Fruit fly (Drosophila melanogaster) whole organism, embryonic: ENCODE data around the gene Schip1.

Experiments used
- Abd-B ChIP-seq: fragments of 200-800 bp; sonication (Bioruptor generic); optimal IDR thresholded peaks from 2 replicates; lab custom pipeline; 2018; ENCODE audit warnings: missing biosample characterization, mild to moderate bottlenecking, missing genetic modification characterization, moderate library complexity
- CG10147 ChIP-seq: fragments of 200-800 bp; sonication (Bioruptor generic); optimal IDR thresholded peaks from 2 replicates; lab custom pipeline; 2019; ENCODE audit warnings: missing biosample characterization, mild to moderate bottlenecking, missing genetic modification characterization, moderate library complexity
- CG1024 ChIP-seq: fragments of 200-800 bp; sonication (Bioruptor generic); IDR thresholded peaks from 2 replicates; pipeline ENCODE4 v1.3.6; 2022; ENCODE audit warnings: missing biosample characterization, missing genetic modification characterization
- CG10462 ChIP-seq: fragments of 200-800 bp; sonication (Bioruptor generic); optimal IDR thresholded peaks from 2 replicates; lab custom pipeline; 2016; ENCODE audit warnings: missing biosample characterization, missing genetic modification characterization
- CG12104 ChIP-seq: fragments of 200-800 bp; sonication (Bioruptor generic); optimal IDR thresholded peaks from 3 replicates; lab custom pipeline; 2016; ENCODE audit warnings: missing biosample characterization, missing genetic modification characterization
- CG14667 ChIP-seq: fragments of 200-800 bp; sonication (Bioruptor generic); IDR thresholded peaks from 2 replicates; pipeline ENCODE4 v1.3.6; 2022; ENCODE audit warnings: missing biosample characterization, missing genetic modification characterization
- CG14710 ChIP-seq: fragments of 200-800 bp; sonication (Bioruptor generic); optimal IDR thresholded peaks from 3 replicates; lab custom pipeline; 2019; ENCODE audit warnings: missing biosample characterization, mild to moderate bottlenecking, missing genetic modification characterization, moderate library complexity
- CG17328 ChIP-seq: fragments of 200-800 bp; sonication (Bioruptor generic); IDR thresholded peaks from 2 replicates; pipeline ENCODE4 v1.3.6; 2022; ENCODE audit warnings: missing biosample characterization, missing genetic modification characterization
- CG17359 ChIP-seq: fragments of 200-800 bp; sonication (Bioruptor generic); optimal IDR thresholded peaks from 3 replicates; lab custom pipeline; 2018; ENCODE audit warnings: missing biosample characterization, mild to moderate bottlenecking, missing genetic modification characterization, moderate library complexity
- CG17385 ChIP-seq: fragments of 200-800 bp; sonication (Bioruptor generic); optimal IDR thresholded peaks from 3 replicates; lab custom pipeline; 2018; ENCODE audit warnings: missing biosample characterization, mild to moderate bottlenecking, missing genetic modification characterization
- CG18619 ChIP-seq: fragments of 200-800 bp; sonication (Bioruptor generic); optimal IDR thresholded peaks from 3 replicates; lab custom pipeline; 2017; ENCODE audit warnings: missing biosample characterization, mild to moderate bottlenecking, missing genetic modification characterization
- CG2712 ChIP-seq: fragments of 200-800 bp; optimal IDR thresholded peaks from 3 replicates; lab custom pipeline; 2019; ENCODE audit warnings: missing biosample characterization, mild to moderate bottlenecking, missing genetic modification characterization, moderate library complexity
- CG31365 ChIP-seq: fragments of 200-800 bp; sonication (Bioruptor generic); optimal IDR thresholded peaks from 2 replicates; lab custom pipeline; 2018; ENCODE audit warnings: missing biosample characterization, mild to moderate bottlenecking, missing genetic modification characterization
- CG32772 ChIP-seq: fragments of 200-800 bp; sonication (Bioruptor generic); IDR thresholded peaks from 2 replicates; pipeline ENCODE4 v1.3.6; 2022; ENCODE audit warnings: missing biosample characterization, missing genetic modification characterization
- CG4730 ChIP-seq: fragments of 200-800 bp; sonication (Bioruptor generic); IDR thresholded peaks from 2 replicates; pipeline ENCODE4 v1.3.6; 2022; ENCODE audit warnings: missing biosample characterization, missing genetic modification characterization
- CG6813 ChIP-seq: fragments of 200-800 bp; sonication (Bioruptor generic); optimal IDR thresholded peaks from 2 replicates; lab custom pipeline; 2017; ENCODE audit warnings: missing biosample characterization, missing genetic modification characterization, mild to moderate bottlenecking, moderate library complexity, missing genetic modification reagents
- CG7786 ChIP-seq: fragments of 200-800 bp; sonication (Bioruptor generic); optimal IDR thresholded peaks from 2 replicates; lab custom pipeline; 2016; ENCODE audit warnings: missing biosample characterization, missing genetic modification characterization
- CG8089 ChIP-seq: fragments of 200-800 bp; sonication (Bioruptor generic); optimal IDR thresholded peaks from 3 replicates; lab custom pipeline; 2016; ENCODE audit warnings: missing biosample characterization, missing genetic modification characterization
- CG8924 ChIP-seq: fragments of 200-800 bp; optimal IDR thresholded peaks from 3 replicates; lab custom pipeline; 2019; ENCODE audit warnings: missing biosample characterization, mild to moderate bottlenecking, missing genetic modification characterization, moderate library complexity
- D ChIP-seq, 2 experiments: fragments of 200-800 bp in 1 of 2; fragments of >200 bp in 1 of 2; sonication (Bioruptor generic) in 1 of 2; optimal IDR thresholded peaks; 2 replicates in 1 of 2; 3 replicates in 1 of 2; lab custom pipeline; 2017; ENCODE audit warnings: mild to moderate bottlenecking in 1 of 2, missing biosample characterization in 1 of 2, missing genetic modification characterization in 1 of 2, missing genetic modification reagents in 1 of 2
- D19A ChIP-seq: fragments of 200-800 bp; optimal IDR thresholded peaks from 3 replicates; lab custom pipeline; 2019; ENCODE audit warnings: missing biosample characterization, mild to moderate bottlenecking, missing genetic modification characterization, moderate library complexity
- HLH3B ChIP-seq: fragments of 200-800 bp; sonication (Bioruptor generic); IDR thresholded peaks from 2 replicates; pipeline ENCODE4 v1.3.6; 2022; ENCODE audit warnings: missing biosample characterization, missing genetic modification characterization
- Hey ChIP-seq: fragments of 200-800 bp; sonication (Bioruptor generic); optimal IDR thresholded peaks from 3 replicates; lab custom pipeline; 2018; ENCODE audit warnings: missing biosample characterization, mild to moderate bottlenecking, missing genetic modification characterization
- Hr3 ChIP-seq: fragments of 200-800 bp; sonication (Bioruptor generic); optimal IDR thresholded peaks from 3 replicates; lab custom pipeline; 2016; ENCODE audit warnings: missing biosample characterization, missing genetic modification characterization
- Hsf ChIP-seq: fragments of 200-800 bp; sonication (Bioruptor generic); optimal IDR thresholded peaks from 3 replicates; lab custom pipeline; 2016; ENCODE audit warnings: missing biosample characterization, missing genetic modification characterization
- Optix ChIP-seq: fragments of 200-800 bp; sonication (Bioruptor generic); IDR thresholded peaks from 3 replicates; pipeline ENCODE4 v1.3.6; 2022; ENCODE audit warnings: missing biosample characterization, missing genetic modification characterization
- PHDP ChIP-seq: fragments of 200-800 bp; sonication (Bioruptor generic); optimal IDR thresholded peaks from 3 replicates; lab custom pipeline; 2018; ENCODE audit warnings: missing biosample characterization, mild to moderate bottlenecking, missing genetic modification characterization, moderate library complexity
- ac ChIP-seq: fragments of 200-800 bp; sonication (Bioruptor generic); optimal IDR thresholded peaks from 3 replicates; lab custom pipeline; 2017; ENCODE audit warnings: missing biosample characterization, mild to moderate bottlenecking, missing genetic modification characterization
- amos ChIP-seq: fragments of 200-800 bp; sonication (Bioruptor generic); IDR thresholded peaks from 2 replicates; pipeline ENCODE4 v1.3.6; 2022; ENCODE audit warnings: missing biosample characterization, missing genetic modification characterization; ENCODE audit not compliant: partially characterized antibody
- aop ChIP-seq: fragments of 200-800 bp; sonication (Bioruptor generic); IDR thresholded peaks from 2 replicates; pipeline ENCODE4 v1.3.6; 2022; ENCODE audit warnings: missing biosample characterization, missing genetic modification characterization
- bowl ChIP-seq: fragments of 200-800 bp; sonication (Bioruptor generic); IDR thresholded peaks from 2 replicates; pipeline ENCODE4 v1.3.6; 2022; ENCODE audit warnings: missing biosample characterization, missing genetic modification characterization
- croc ChIP-seq: fragments of 200-800 bp; sonication (Bioruptor generic); conservative IDR thresholded peaks from 3 replicates; pipeline ENCODE4 v1.3.6; 2022; ENCODE audit warnings: missing biosample characterization, missing genetic modification characterization
- en ChIP-seq: fragments of 200-800 bp; sonication (Bioruptor generic); optimal IDR thresholded peaks from 2 replicates; lab custom pipeline; 2016; ENCODE audit warnings: missing biosample characterization, missing genetic modification characterization
- eyg ChIP-seq: fragments of 200-800 bp; sonication (Bioruptor generic); optimal IDR thresholded peaks from 3 replicates; lab custom pipeline; 2016; ENCODE audit warnings: missing biosample characterization, missing genetic modification characterization
- fd96Cb ChIP-seq: fragments of 200-800 bp; sonication (Bioruptor generic); optimal IDR thresholded peaks from 2 replicates; lab custom pipeline; 2018; ENCODE audit warnings: missing biosample characterization, mild to moderate bottlenecking, missing genetic modification characterization, moderate library complexity
- ftz-f1 ChIP-seq: fragments of 200-800 bp; sonication (Bioruptor generic); optimal IDR thresholded peaks from 2 replicates; lab custom pipeline; 2016; ENCODE audit warnings: missing biosample characterization, missing genetic modification characterization
- gce ChIP-seq: fragments of 200-800 bp; sonication (Bioruptor generic); IDR thresholded peaks from 3 replicates; pipeline ENCODE4 v1.3.6; 2022; ENCODE audit warnings: missing biosample characterization, missing genetic modification characterization
- gcm ChIP-seq: fragments of 200-800 bp; sonication (Bioruptor generic); optimal IDR thresholded peaks from 2 replicates; lab custom pipeline; 2019; ENCODE audit warnings: missing biosample characterization, mild to moderate bottlenecking, missing genetic modification characterization, moderate library complexity
- h ChIP-seq: fragments of >200 bp; optimal IDR thresholded peaks from 2 replicates; lab custom pipeline; 2017
- mirr ChIP-seq: fragments of 200-800 bp; sonication (Bioruptor generic); optimal IDR thresholded peaks from 3 replicates; lab custom pipeline; 2018; ENCODE audit warnings: missing biosample characterization, mild to moderate bottlenecking, missing genetic modification characterization
- phol ChIP-seq: fragments of 200-800 bp; sonication (Bioruptor generic); optimal IDR thresholded peaks from 3 replicates; lab custom pipeline; 2018; ENCODE audit warnings: missing biosample characterization, mild to moderate bottlenecking, missing genetic modification characterization, moderate library complexity
- pum ChIP-seq: fragments of 200-800 bp; sonication (Bioruptor generic); optimal IDR thresholded peaks from 2 replicates; lab custom pipeline; 2016; ENCODE audit warnings: missing biosample characterization, missing genetic modification characterization
- schlank ChIP-seq: fragments of 200-800 bp; sonication (Bioruptor generic); optimal IDR thresholded peaks from 2 replicates; lab custom pipeline; 2018; ENCODE audit warnings: missing biosample characterization, mild to moderate bottlenecking, missing genetic modification characterization
- scrt ChIP-seq: fragments of 200-800 bp; sonication (Bioruptor generic); optimal IDR thresholded peaks from 2 replicates; lab custom pipeline; 2018; ENCODE audit warnings: missing biosample characterization, mild to moderate bottlenecking, missing genetic modification characterization, moderate library complexity
- so ChIP-seq: fragments of 200-800 bp; sonication (Bioruptor generic); IDR thresholded peaks from 3 replicates; pipeline ENCODE4 v1.3.6; 2022; ENCODE audit warnings: missing biosample characterization, missing genetic modification characterization
- ssp ChIP-seq: fragments of 200-800 bp; sonication (Bioruptor generic); IDR thresholded peaks from 2 replicates; pipeline ENCODE4 v1.3.6; 2022; ENCODE audit warnings: missing biosample characterization, missing genetic modification characterization
- tin ChIP-seq: fragments of 200-800 bp; sonication (Bioruptor generic); optimal IDR thresholded peaks from 3 replicates; lab custom pipeline; 2016; ENCODE audit warnings: missing biosample characterization, missing genetic modification characterization
- ttk ChIP-seq: fragments of 200-800 bp; sonication (Bioruptor generic); IDR thresholded peaks from 2 replicates; pipeline ENCODE4 v2.1.2; 2022; ENCODE audit warnings: missing biosample characterization, missing genetic modification characterization
- yki ChIP-seq: fragments of >200 bp; optimal IDR thresholded peaks from 3 replicates; lab custom pipeline; 2018
- zen2 ChIP-seq: fragments of 200-800 bp; sonication (Bioruptor generic); IDR thresholded peaks from 3 replicates; pipeline ENCODE4 v1.3.6; 2022; ENCODE audit warnings: missing biosample characterization, missing genetic modification characterization; ENCODE audit not compliant: partially characterized antibody
- zfh2 ChIP-seq: fragments of 200-800 bp; sonication (Bioruptor generic); optimal IDR thresholded peaks from 2 replicates; lab custom pipeline; 2016; ENCODE audit warnings: missing biosample characterization, missing genetic modification characterization

Schip1 gene

DNA sequence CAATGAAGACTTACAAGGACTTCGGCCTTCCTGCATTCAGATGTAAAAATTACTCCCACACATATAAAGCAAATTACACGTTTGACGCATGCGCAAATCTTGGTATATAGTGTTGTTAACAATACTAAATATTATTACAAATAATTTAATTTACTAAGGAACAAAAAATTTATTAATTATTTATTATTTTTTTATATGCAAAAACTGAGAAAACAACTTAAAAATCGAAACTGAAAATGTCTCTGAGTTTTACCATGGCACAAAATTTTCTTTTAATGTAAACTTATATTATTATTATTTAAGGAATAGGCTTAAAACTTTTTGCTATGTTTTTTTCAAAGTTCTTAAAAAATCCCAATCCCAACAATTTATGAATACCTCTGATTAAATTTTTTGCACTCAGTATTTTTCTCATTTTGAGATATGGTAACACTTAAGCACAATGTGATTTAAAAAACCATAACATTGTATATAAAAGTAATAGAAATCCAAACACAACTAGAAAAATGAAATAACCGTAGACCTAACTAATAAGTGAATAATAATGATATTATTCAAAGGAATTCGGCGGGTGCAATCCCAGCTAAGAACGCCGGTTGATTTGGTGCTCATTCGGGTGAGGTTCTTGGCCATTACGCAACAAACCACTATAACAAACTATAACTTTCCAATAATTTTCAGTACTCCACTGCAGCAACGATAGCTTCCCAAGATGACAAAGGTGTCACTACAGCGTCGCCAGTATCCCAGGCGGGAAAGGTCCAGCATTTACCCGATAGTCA, at the start of gene Schip1, which contains the start of gene Cox10 (continued):
- no peak for TF ChIP-seq mirr (GFP tag; lab: Kevin White, UChicago)
- no peak for TF ChIP-seq h (lab: Kevin White, UChicago)
- no peak for TF ChIP-seq CG1024 (GFP tag; lab: Robert Waterston, UW)
- no peak for TF ChIP-seq tin (GFP tag; lab: Kevin White, UChicago)
- TF ChIP-seq CG2712 (tag; lab: Kevin White, UChicago): peak; percentile 40
- TF ChIP-seq ttk (GFP tag; lab: Robert Waterston, UW): no peak
- no peak for TF ChIP-seq croc
- TF ChIP-seq eyg (GFP tag; lab: Kevin White, UChicago): no peak
- no peak for TF ChIP-seq gce (GFP tag; lab: Robert Waterston, UW)
- TF ChIP-seq CG4730 (GFP tag; lab: Robert Waterston, UW): no peak
- no peak for TF ChIP-seq D (optimal IDR thresholded peaks at IDR 0.05; lab: Kevin White, UChicago)
- no peak for TF ChIP-seq D (GFP tag; optimal IDR thresholded peaks at IDR 0.05; lab: Kevin White, UChicago)
- TF ChIP-seq CG8924 (tag; lab: Kevin White, UChicago): peak; percentile 70
- no peak for TF ChIP-seq zen2
- TF ChIP-seq CG14667 (GFP tag; lab: Robert Waterston, UW): no peak
- no peak for TF ChIP-seq CG8089 (GFP tag; lab: Kevin White, UChicago)
- TF ChIP-seq CG14710 (tag; lab: Kevin White, UChicago): peak; percentile 46
- no peak for TF ChIP-seq CG7786 (GFP tag; lab: Kevin White, UChicago)
- no peak for TF ChIP-seq en (GFP tag; lab: Kevin White, UChicago)
- TF ChIP-seq pum (GFP tag; lab: Kevin White, UChicago): no peak
- TF ChIP-seq Hey: no peak
- TF ChIP-seq CG17328: no peak
- no peak for TF ChIP-seq amos (GFP tag; lab: Robert Waterston, UW)
- TF ChIP-seq ftz-f1 (GFP tag; lab: Kevin White, UChicago): no peak
- no peak for TF ChIP-seq Optix (GFP tag; lab: Robert Waterston, UW)
- TF ChIP-seq fd96Cb (tag; lab: Kevin White, UChicago): no peak
- TF ChIP-seq PHDP (tag; lab: Kevin White, UChicago): peak; percentile 43
- peak; percentile 53 for TF ChIP-seq D19A
- no peak for TF ChIP-seq schlank (tag; lab: Kevin White, UChicago)
- TF ChIP-seq CG6813 (GFP tag; lab: Kevin White, UChicago): no peak
- no peak for TF ChIP-seq CG10147
- TF ChIP-seq HLH3B (GFP tag; lab: Robert Waterston, UW): no peak
- no peak for TF ChIP-seq ssp (GFP tag; lab: Robert Waterston, UW)
- no peak for TF ChIP-seq CG32772 (GFP tag; lab: Robert Waterston, UW)
- TF ChIP-seq ac: no peak
- TF ChIP-seq so: no peak
- TF ChIP-seq CG18619: no peak
- no peak for TF ChIP-seq CG31365 (tag; lab: Kevin White, UChicago)
- no peak for TF ChIP-seq yki (lab: Kevin White, UChicago)
- no peak for TF ChIP-seq zfh2 (GFP tag; lab: Kevin White, UChicago)
- peak; percentile 2 for TF ChIP-seq Hr3 (GFP tag; lab: Kevin White, UChicago)
- TF ChIP-seq Hsf (GFP tag; lab: Kevin White, UChicago): no peak
- TF ChIP-seq Abd-B (GFP tag; lab: Kevin White, UChicago): no peak
- TF ChIP-seq CG10462 (GFP tag; lab: Kevin White, UChicago): no peak
- no peak for TF ChIP-seq bowl (GFP tag; lab: Robert Waterston, UW)
- peak; percentile 20 for TF ChIP-seq phol (tag; lab: Kevin White, UChicago)
- no peak for TF ChIP-seq CG12104 (GFP tag; lab: Kevin White, UChicago)
- no peak for TF ChIP-seq gcm (GFP tag; lab: Kevin White, UChicago)
- TF ChIP-seq aop (GFP tag; lab: Robert Waterston, UW): no peak
- no peak for TF ChIP-seq CG17385
- no peak for TF ChIP-seq scrt
- TF ChIP-seq CG17359: peak; percentile 12
